Worm (Caenorhabditis elegans) whole organism, L4 larva: ENCODE results near the gene best-20.

ENCODE experiments used
- ZK337.2 ChIP-seq: fragments of 200-800 bp; sonication (Bioruptor generic); IDR thresholded peaks from 2 replicates; pipeline ENCODE4 v1.3.6; 2022; ENCODE audit warnings: missing genetic modification reagents, missing genetic modification characterization, missing compliant biosample characterization
- aly-2 ChIP-seq: sonication (generic microtip); optimal IDR thresholded peaks from 2 replicates; lab custom pipeline; 2018; ENCODE audit warnings: missing biosample characterization, missing genetic modification characterization
- ceh-28 ChIP-seq: fragments of 150-350 bp; optimal IDR thresholded peaks from 2 replicates; lab custom pipeline; 2014; ENCODE audit warnings: missing biosample characterization, missing genetic modification reagents, missing genetic modification characterization
- dpl-1 ChIP-seq: fragments of 150-350 bp; optimal IDR thresholded peaks from 2 replicates; lab custom pipeline; 2014; ENCODE audit warnings: missing biosample characterization, missing genetic modification reagents, missing genetic modification characterization
- hlh-11 ChIP-seq: fragments of 200-800 bp; sonication (Bioruptor generic); optimal IDR thresholded peaks from 2 replicates; lab custom pipeline; 2018; ENCODE audit warnings: mild to moderate bottlenecking, missing genetic modification characterization, missing compliant biosample characterization
- php-3 ChIP-seq: fragments of 200-800 bp; sonication (Bioruptor generic); IDR thresholded peaks from 2 replicates; pipeline ENCODE4 v1.3.6; 2022; ENCODE audit warnings: missing genetic modification reagents, missing genetic modification characterization, missing compliant biosample characterization
- rbr-2 ChIP-seq: sonication (generic microtip); optimal IDR thresholded peaks from 2 replicates; lab custom pipeline; 2016; ENCODE audit warnings: missing genotype, missing genetic modification characterization, missing compliant biosample characterization
- tag-97 ChIP-seq: fragments of 200-800 bp; sonication (Bioruptor generic); IDR thresholded peaks from 2 replicates; pipeline ENCODE4 v1.3.6; 2022; ENCODE audit warnings: missing genetic modification characterization, missing compliant biosample characterization
- unc-130 ChIP-seq: sonication (generic microtip); optimal IDR thresholded peaks from 2 replicates; lab custom pipeline; 2016; ENCODE audit warnings: missing genetic modification reagents, missing genetic modification characterization, missing compliant biosample characterization
- unc-39 ChIP-seq: sonication (generic microtip); optimal IDR thresholded peaks from 2 replicates; lab custom pipeline; 2017; ENCODE audit warnings: missing biosample characterization, missing genetic modification characterization
- unc-62 ChIP-seq, 3 experiments: fragments of 150-350 bp in 1 of 3; sonication (generic microtip); optimal IDR thresholded peaks in 2 of 3; peaks in 1 of 3; 1 replicate in 1 of 3; 2 replicates in 2 of 3; lab custom pipeline; 2014 to 2017; ENCODE audit warnings: missing biosample characterization in 3 of 3, missing genetic modification characterization in 3 of 3, missing genetic modification reagents in 3 of 3, missing genotype in 1 of 3

ce11 chrIV:3709200-3709599, 46.8 kb upstream of the best-20 start, which contains the start of gene Y37E11AL.1:
- TF ChIP-seq unc-130 (GFP tag; lab: Kevin White, UChicago) (no peak), php-3 (no peak), ZK337.2 (GFP tag; lab: Robert Waterston, UW) (no peak), unc-62 (GFP tag; optimal IDR thresholded peaks at IDR 0.05 in 1 of 2; lab: Kevin White, UChicago) (no peak), unc-62 (tag; optimal IDR thresholded peaks at IDR 0.05; lab: Kevin White, UChicago) (no peak), aly-2 (tag; lab: Kevin White, UChicago) (no peak), tag-97 (GFP tag; lab: Robert Waterston, UW) (no peak), dpl-1 (GFP tag; lab: Kevin White, UChicago) (no peak), rbr-2 (tag; lab: Kevin White, UChicago) (no peak), unc-39 (no peak), hlh-11 (no peak), ceh-28 (tag; lab: Kevin White, UChicago) (no peak)
